Fruit fly (Drosophila melanogaster): ENCODE data around the gene CG1492.

dm6 chrX:12017815-12018439, 5.9 kb upstream of the CG1492 start, which contains the start of gene Chrac-16:
- TF ChIP-seq Pif1A (GFP tag; optimal IDR thresholded peaks at IDR 0.05) = no peak
- TF ChIP-seq CG32121 (GFP tag; IDR thresholded peaks at IDR 0.05) = no peak
- no peak for TF ChIP-seq CG10348 (GFP tag; IDR thresholded peaks at IDR 0.05)
